Fruit fly (Drosophila melanogaster): ENCODE measurements around the gene bocks.

Gene bocks

dm6 chr3R:9590952-9591532, at the start of gene bocks, which contains the start of gene CG8312 (continued):
- TF ChIP-seq insv (GFP tag; optimal IDR thresholded peaks at IDR 0.05) (peak in 1 of 2 experiments; percentile 54), Lpt (GFP tag; optimal IDR thresholded peaks at IDR 0.05) (no peak), CG32767 (GFP tag; IDR thresholded peaks at IDR 0.05) (no peak), CG10147 (GFP tag; optimal IDR thresholded peaks at IDR 0.05) (peak; percentile 47), Dfd (GFP tag; optimal IDR thresholded peaks at IDR 0.05) (no peak), CG31365 (tag; optimal IDR thresholded peaks at IDR 0.05) (no peak), so (GFP tag; IDR thresholded peaks at IDR 0.05) (no peak), eve (GFP tag; optimal IDR thresholded peaks at IDR 0.05) (no peak), Xbp1 (GFP tag; optimal IDR thresholded peaks at IDR 0.05) (peak; percentile 65), gsb-n (tag; optimal IDR thresholded peaks at IDR 0.05) (peak; percentile 66), Bteb2 (GFP tag; optimal IDR thresholded peaks at IDR 0.05) (peak; percentile 56), Lim3 (GFP tag; IDR thresholded peaks at IDR 0.05) (no peak), CG4424 (GFP tag; optimal IDR thresholded peaks at IDR 0.05) (peak; percentile 50), CG9727 (GFP tag; optimal IDR thresholded peaks at IDR 0.05) (peak; percentile 28), Bdp1 (GFP tag; optimal IDR thresholded peaks at IDR 0.05) (peak; percentile 26), tup (GFP tag; optimal IDR thresholded peaks at IDR 0.05) (no peak), ara (GFP tag; IDR thresholded peaks at IDR 0.05) (no peak), HmgZ (tag; optimal IDR thresholded peaks at IDR 0.05) (peak; percentile 33), pfk (GFP tag; optimal IDR thresholded peaks at IDR 0.05) (no peak), Aef1 (GFP tag; IDR thresholded peaks at IDR 0.05) (no peak), row (GFP tag; IDR thresholded peaks at IDR 0.05) (no peak), CG8281 (tag; optimal IDR thresholded peaks at IDR 0.05) (no peak), Meics (GFP tag; optimal IDR thresholded peaks at IDR 0.05) (peak; percentile 6), Sin3A (optimal IDR thresholded peaks at IDR 0.05) (peak; percentile 99), CG7745 (tag; optimal IDR thresholded peaks at IDR 0.05) (no peak), phol (tag; optimal IDR thresholded peaks at IDR 0.05) (peak; percentile 80), kay (GFP tag; optimal IDR thresholded peaks at IDR 0.05) (peak; percentile 54), CG4820 (GFP tag; optimal IDR thresholded peaks at IDR 0.05) (peak; percentile 39)

DNA sequence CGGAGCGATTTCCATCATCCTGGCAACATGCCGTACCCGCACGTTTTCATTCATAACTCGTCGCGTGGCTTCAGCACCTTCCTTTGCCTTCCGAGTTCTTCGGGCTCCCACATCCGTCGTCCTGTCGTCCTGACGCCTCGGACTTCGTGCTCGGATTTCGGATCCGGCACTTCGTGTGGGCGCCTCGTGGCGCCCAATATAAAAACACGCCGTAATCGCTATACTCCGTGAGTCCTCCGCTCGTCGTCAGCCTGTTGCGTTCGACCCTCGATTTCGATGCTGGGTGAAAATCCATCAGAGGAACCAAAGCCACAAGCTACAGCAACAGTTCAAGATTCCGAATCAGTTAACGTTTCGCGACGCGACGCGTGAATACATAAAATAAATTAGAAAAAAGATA, 49.5 kb upstream of the bocks start:
- TF ChIP-seq scrt (GFP tag; optimal IDR thresholded peaks at IDR 0.05) (peak; percentile 83), CG13894 (tag; optimal IDR thresholded peaks at IDR 0.05) (peak; percentile 79), inv (GFP tag; IDR thresholded peaks at IDR 0.05; ENCODE audit: partially characterized antibody) (no peak), odd (GFP tag; optimal IDR thresholded peaks at IDR 0.05) (no peak), Sox102F (GFP tag; optimal IDR thresholded peaks at IDR 0.05) (no peak), Lpt (GFP tag; optimal IDR thresholded peaks at IDR 0.05) (no peak), Deaf1 (tag; optimal IDR thresholded peaks at IDR 0.05) (peak; percentile 93), pb (GFP tag; optimal IDR thresholded peaks at IDR 0.05) (no peak), CG11085 (GFP tag; IDR thresholded peaks at IDR 0.05) (no peak), tna (GFP tag; IDR thresholded peaks at IDR 0.05; ENCODE audit: partially characterized antibody) (no peak), gfzf (GFP tag; optimal IDR thresholded peaks at IDR 0.05) (no peak), Sry-β (GFP tag; optimal IDR thresholded peaks at IDR 0.05) (no peak), Rfx (GFP tag; IDR thresholded peaks at IDR 0.05) (0 out of 2 replicates have a peak, but pooled peaks have one; percentile 4), Scr (GFP tag; IDR thresholded peaks at IDR 0.05; ENCODE audit: partially characterized antibody) (no peak), nau (GFP tag; optimal IDR thresholded peaks at IDR 0.05) (no peak), CG30020 (tag; optimal IDR thresholded peaks at IDR 0.05) (no peak), CG10274 (GFP tag; optimal IDR thresholded peaks at IDR 0.05) (no peak), CG8388 (GFP tag; optimal IDR thresholded peaks at IDR 0.05) (no peak), CG17912 (GFP tag; optimal IDR thresholded peaks at IDR 0.05) (no peak), ro (GFP tag; IDR thresholded peaks at IDR 0.05) (no peak), CG16779 (GFP tag; IDR thresholded peaks at IDR 0.05) (no peak), sens (GFP tag) (peak; percentile 16), CHES-1-like (GFP tag; optimal IDR thresholded peaks at IDR 0.05) (no peak), CG11504 (tag; optimal IDR thresholded peaks at IDR 0.05) (peak; percentile 30), CG12104 (GFP tag; optimal IDR thresholded peaks at IDR 0.05) (no peak)

Measured in whole organism, embryonic.